Fruit fly (Drosophila melanogaster): Measurements from ENCODE around the gene CG33493.

Gene CG33493

dm6 chr3L:10738347-10739108 lies 45.6 kb upstream of the CG33493 start (continued):
- TF ChIP-seq ERR (GFP tag; optimal IDR thresholded peaks at IDR 0.05), result no peak
- TF ChIP-seq MTF-1 (GFP tag; optimal IDR thresholded peaks at IDR 0.05; ENCODE audit: borderline replicate concordance), result no peak
- TF ChIP-seq Drgx (GFP tag; IDR thresholded peaks at IDR 0.05), result peak; percentile 72
- no peak for TF ChIP-seq HLH4C (GFP tag; IDR thresholded peaks at IDR 0.05; ENCODE audit: partially characterized antibody)
- no peak for TF ChIP-seq Lhr (GFP tag; optimal IDR thresholded peaks at IDR 0.05)
- TF ChIP-seq Opbp (GFP tag; IDR thresholded peaks at IDR 0.05; ENCODE audit: partially characterized antibody), result no peak
- TF ChIP-seq fru (optimal IDR thresholded peaks at IDR 0.05), result no peak
- no peak for TF ChIP-seq pb (GFP tag; optimal IDR thresholded peaks at IDR 0.05)
- no peak for TF ChIP-seq repo (GFP tag; optimal IDR thresholded peaks at IDR 0.05)
- no peak for TF ChIP-seq Myb (GFP tag; optimal IDR thresholded peaks at IDR 0.05)
- peak; percentile 90 for TF ChIP-seq grau (tag; optimal IDR thresholded peaks at IDR 0.05)
- peak; percentile 97 for TF ChIP-seq crol (GFP tag; IDR thresholded peaks at IDR 0.05)
- TF ChIP-seq CG6654 (GFP tag; optimal IDR thresholded peaks at IDR 0.05), result peak; percentile 56
- no peak for TF ChIP-seq Dref (GFP tag; IDR thresholded peaks at IDR 0.05)
- TF ChIP-seq Deaf1 (tag; optimal IDR thresholded peaks at IDR 0.05), result peak; percentile 71
- TF ChIP-seq CG17328 (GFP tag; IDR thresholded peaks at IDR 0.05), result peak; percentile 66; the same call in 1 of the 2 replicates
- peak; percentile 63 for TF ChIP-seq MBD-R2 (GFP tag; IDR thresholded peaks at IDR 0.05)
- TF ChIP-seq stc (GFP tag; IDR thresholded peaks at IDR 0.05), result peak; percentile 84; the same call in 1 of the 2 replicates
- peak; percentile 44 for TF ChIP-seq CG4820 (GFP tag; optimal IDR thresholded peaks at IDR 0.05)
- peak; percentile 40 for TF ChIP-seq Jarid2 (GFP tag; optimal IDR thresholded peaks at IDR 0.05)
- no peak for TF ChIP-seq btn (GFP tag; optimal IDR thresholded peaks at IDR 0.05)
- peak; percentile 87 for TF ChIP-seq CG12391 (tag; optimal IDR thresholded peaks at IDR 0.05)
- TF ChIP-seq CG12104 (GFP tag; optimal IDR thresholded peaks at IDR 0.05), result peak; percentile 74
- no peak for TF ChIP-seq br (optimal IDR thresholded peaks at IDR 0.05)
- TF ChIP-seq nau (GFP tag; optimal IDR thresholded peaks at IDR 0.05), result no peak
- TF ChIP-seq CG1024 (GFP tag; IDR thresholded peaks at IDR 0.05), result peak; percentile 8; the same call in 1 of the 2 replicates
- TF ChIP-seq Taf1 (GFP tag; IDR thresholded peaks at IDR 0.05), result peak; percentile 69
- no peak for TF ChIP-seq CG3163 (GFP tag; optimal IDR thresholded peaks at IDR 0.05)
- 0 out of 2 replicates have a peak, but pooled peaks have one; percentile 5 for TF ChIP-seq CG10321 (GFP tag; IDR thresholded peaks at IDR 0.05)
- TF ChIP-seq Hr78 (GFP tag; optimal IDR thresholded peaks at IDR 0.05), result no peak
- TF ChIP-seq CG6689 (GFP tag; IDR thresholded peaks at IDR 0.05), result peak; percentile 85
- peak; percentile 13 for TF ChIP-seq pum (GFP tag; optimal IDR thresholded peaks at IDR 0.05)
- no peak for TF ChIP-seq Antp (GFP tag; optimal IDR thresholded peaks at IDR 0.05)
- TF ChIP-seq CG14667 (GFP tag; IDR thresholded peaks at IDR 0.05), result peak; percentile 82
- peak; percentile 6 for TF ChIP-seq CG17568 (GFP tag; optimal IDR thresholded peaks at IDR 0.05)
- no peak for TF ChIP-seq ems (GFP tag; optimal IDR thresholded peaks at IDR 0.05)
- TF ChIP-seq seq (GFP tag; IDR thresholded peaks at IDR 0.05), result peak; percentile 31; the same call in 1 of the 2 replicates
- peak; percentile 40; the same call in 1 of the 2 replicates for TF ChIP-seq Ravus (GFP tag; IDR thresholded peaks at IDR 0.05)
- no peak; the same call in 1 of the 3 replicates for TF ChIP-seq zfh1 (GFP tag; IDR thresholded peaks at IDR 0.05)
- TF ChIP-seq CG18764 (GFP tag; optimal IDR thresholded peaks at IDR 0.05), result peak; percentile 63
- peak; percentile 66 for TF ChIP-seq CG30020 (tag; optimal IDR thresholded peaks at IDR 0.05)
- peak; percentile 1 for TF ChIP-seq CG1603 (tag; optimal IDR thresholded peaks at IDR 0.05)
- TF ChIP-seq bbx (GFP tag; IDR thresholded peaks at IDR 0.05; ENCODE audit: partially characterized antibody), result no peak
- TF ChIP-seq Nf-YA (GFP tag; IDR thresholded peaks at IDR 0.05), result peak; percentile 71
- peak; percentile 55; the same call in 1 of the 2 replicates for TF ChIP-seq Bgb (GFP tag; IDR thresholded peaks at IDR 0.05; ENCODE audit: partially characterized antibody)
- peak; percentile 57; the same call in 1 of the 2 replicates for TF ChIP-seq CG5953 (GFP tag; IDR thresholded peaks at IDR 0.05)
- TF ChIP-seq sc (optimal IDR thresholded peaks at IDR 0.05), result no peak
- peak; percentile 53 for TF ChIP-seq sc (GFP tag; optimal IDR thresholded peaks at IDR 0.05)
- no peak for TF ChIP-seq CG3995 (GFP tag; optimal IDR thresholded peaks at IDR 0.05)
- peak; percentile 15 for TF ChIP-seq jing (GFP tag; optimal IDR thresholded peaks at IDR 0.05)

Data from whole organism, embryonic.